Worm (Caenorhabditis elegans): ENCODE measurements around the gene C27A2.8.

DNA sequence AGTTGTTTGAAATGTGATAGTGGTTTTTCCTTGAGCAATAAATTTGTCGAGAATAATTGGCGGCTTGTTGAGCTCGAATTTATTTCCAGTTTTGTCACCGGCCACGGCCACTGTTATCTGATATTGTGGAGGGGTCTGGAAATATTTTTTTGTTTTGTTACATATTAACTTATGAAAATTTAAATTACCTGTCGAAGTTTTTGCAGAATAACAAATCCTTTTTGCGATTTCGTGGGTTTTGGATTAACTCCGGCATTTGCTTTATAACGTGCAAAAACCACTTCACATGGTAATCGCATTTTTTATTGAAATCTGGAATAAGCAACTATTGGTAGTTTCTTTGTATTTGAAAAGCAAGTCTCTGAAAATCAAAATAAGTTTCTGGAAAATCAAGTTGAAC is 31.7 kb downstream of the C27A2.8 start, which contains the start of gene lrr-1:
- TF ChIP-seq tbx-11 (GFP tag; IDR thresholded peaks at IDR 0.05) (no peak), hmg-4 (GFP tag; optimal IDR thresholded peaks at IDR 0.05) (no peak), ama-1 (optimal IDR thresholded peaks at IDR 0.05) (no peak), tbx-37 (GFP tag; conservative IDR thresholded peaks at IDR 0.05) (no peak), ets-7 (tag; optimal IDR thresholded peaks at IDR 0.05) (no peak), aly-1 (tag; optimal IDR thresholded peaks at IDR 0.05) (no peak), scrt-1 (GFP tag; IDR thresholded peaks at IDR 0.05) (no peak), tra-4 (tag; optimal IDR thresholded peaks at IDR 0.05) (no peak), pes-1 (GFP tag; IDR thresholded peaks at IDR 0.05) (no peak), flt-1 (GFP tag; IDR thresholded peaks at IDR 0.05) (no peak), sea-1 (GFP tag; conservative IDR thresholded peaks at IDR 0.05) (no peak)

Measured in whole organism, early embryonic.